Fruit fly (Drosophila melanogaster) whole organism, embryonic: ENCODE measurements around the gene Nct.

Experiments used
- Adf1 ChIP-seq: fragments of 200-800 bp; sonication (Bioruptor generic); IDR thresholded peaks from 2 replicates; pipeline ENCODE4 v1.3.6; 2022; ENCODE audit warnings: missing biosample characterization, missing genetic modification characterization
- Asciz ChIP-seq: fragments of 200-800 bp; sonication (Bioruptor generic); optimal IDR thresholded peaks from 2 replicates; lab custom pipeline; 2017; ENCODE audit warnings: missing biosample characterization, mild to moderate bottlenecking, missing genetic modification characterization, missing genetic modification reagents
- Atf-2 ChIP-seq: fragments of 200-800 bp; sonication (Bioruptor generic); optimal IDR thresholded peaks from 2 replicates; lab custom pipeline; 2016; ENCODE audit warnings: missing biosample characterization, missing genetic modification characterization
- Bgb ChIP-seq: fragments of 200-800 bp; sonication (Bioruptor generic); IDR thresholded peaks from 2 replicates; pipeline ENCODE4 v1.3.6; 2022; ENCODE audit warnings: missing biosample characterization, missing genetic modification characterization; ENCODE audit not compliant: partially characterized antibody
- CG10321 ChIP-seq: fragments of 200-800 bp; sonication (Bioruptor generic); IDR thresholded peaks from 2 replicates; pipeline ENCODE4 v1.3.6; 2022; ENCODE audit warnings: missing biosample characterization, missing genetic modification characterization
- CG14965 ChIP-seq: fragments of 200-800 bp; sonication (Bioruptor generic); optimal IDR thresholded peaks from 2 replicates; lab custom pipeline; 2016; ENCODE audit warnings: missing biosample characterization, missing genetic modification characterization, borderline replicate concordance
- CG1603 ChIP-seq: fragments of 200-800 bp; sonication (Bioruptor generic); optimal IDR thresholded peaks from 2 replicates; lab custom pipeline; 2019; ENCODE audit warnings: missing biosample characterization, mild to moderate bottlenecking, missing genetic modification characterization, moderate library complexity
- CG17802 ChIP-seq: fragments of 200-800 bp; sonication (Bioruptor generic); optimal IDR thresholded peaks from 2 replicates; lab custom pipeline; 2018; ENCODE audit warnings: missing biosample characterization, mild to moderate bottlenecking, missing genetic modification characterization, moderate library complexity
- CG18619 ChIP-seq: fragments of 200-800 bp; sonication (Bioruptor generic); optimal IDR thresholded peaks from 3 replicates; lab custom pipeline; 2017; ENCODE audit warnings: missing biosample characterization, mild to moderate bottlenecking, missing genetic modification characterization
- CG2199 ChIP-seq: fragments of 200-800 bp; sonication (Bioruptor generic); IDR thresholded peaks from 3 replicates; pipeline ENCODE4 v1.3.6; 2022; ENCODE audit warnings: missing biosample characterization, missing genetic modification characterization
- CG2712 ChIP-seq: fragments of 200-800 bp; optimal IDR thresholded peaks from 3 replicates; lab custom pipeline; 2019; ENCODE audit warnings: missing biosample characterization, mild to moderate bottlenecking, missing genetic modification characterization, moderate library complexity
- CG3407 ChIP-seq: fragments of 200-800 bp; sonication (Bioruptor generic); optimal IDR thresholded peaks from 2 replicates; lab custom pipeline; 2018; ENCODE audit warnings: missing biosample characterization, mild to moderate bottlenecking, missing genetic modification characterization
- CG4282 ChIP-seq: fragments of 200-800 bp; sonication (Bioruptor generic); optimal IDR thresholded peaks from 2 replicates; lab custom pipeline; 2016; ENCODE audit warnings: missing biosample characterization, missing genetic modification characterization
- CG4424 ChIP-seq: fragments of 200-800 bp; sonication (Bioruptor generic); optimal IDR thresholded peaks from 3 replicates; lab custom pipeline; 2016; ENCODE audit warnings: missing biosample characterization, missing genetic modification characterization
- CG4730 ChIP-seq: fragments of 200-800 bp; sonication (Bioruptor generic); IDR thresholded peaks from 2 replicates; pipeline ENCODE4 v1.3.6; 2022; ENCODE audit warnings: missing biosample characterization, missing genetic modification characterization
- CG4820 ChIP-seq: fragments of 200-800 bp; sonication (Bioruptor generic); optimal IDR thresholded peaks from 3 replicates; lab custom pipeline; 2016; ENCODE audit warnings: missing biosample characterization, missing genetic modification characterization
- CG5180 ChIP-seq: fragments of 200-800 bp; sonication (Bioruptor generic); optimal IDR thresholded peaks from 3 replicates; lab custom pipeline; 2017; ENCODE audit warnings: missing biosample characterization, missing genetic modification characterization, mild to moderate bottlenecking, moderate library complexity, missing genetic modification reagents
- CG7556 ChIP-seq: fragments of 200-800 bp; sonication (Bioruptor generic); optimal IDR thresholded peaks from 2 replicates; lab custom pipeline; 2017; ENCODE audit warnings: missing biosample characterization, mild to moderate bottlenecking, missing genetic modification characterization
- CG7786 ChIP-seq: fragments of 200-800 bp; sonication (Bioruptor generic); optimal IDR thresholded peaks from 2 replicates; lab custom pipeline; 2016; ENCODE audit warnings: missing biosample characterization, missing genetic modification characterization
- CG9797 ChIP-seq: fragments of 200-800 bp; sonication (Bioruptor generic); optimal IDR thresholded peaks from 3 replicates; lab custom pipeline; 2018; ENCODE audit warnings: missing biosample characterization, mild to moderate bottlenecking, missing genetic modification characterization
- Chrac-16 ChIP-seq: fragments of 200-800 bp; sonication (Bioruptor generic); optimal IDR thresholded peaks from 3 replicates; lab custom pipeline; 2016; ENCODE audit warnings: missing biosample characterization, missing genetic modification characterization
- CoRest ChIP-seq: fragments of 200-800 bp; sonication (Bioruptor generic); optimal IDR thresholded peaks from 3 replicates; lab custom pipeline; 2018; ENCODE audit warnings: missing biosample characterization, mild to moderate bottlenecking, missing genetic modification characterization, moderate library complexity
- Ets97D ChIP-seq: fragments of 200-800 bp; sonication (Bioruptor generic); optimal IDR thresholded peaks from 3 replicates; lab custom pipeline; 2016; ENCODE audit warnings: missing biosample characterization, missing genetic modification characterization
- Hr39 ChIP-seq: fragments of >200 bp; optimal IDR thresholded peaks from 2 replicates; lab custom pipeline; 2017
- Hr51 ChIP-seq, 2 experiments: fragments of 200-800 bp; sonication (Bioruptor generic); optimal IDR thresholded peaks; 2 replicates in 1 of 2; 3 replicates in 1 of 2; lab custom pipeline; 2016 to 2018; ENCODE audit warnings: missing biosample characterization in 2 of 2, missing genetic modification characterization in 2 of 2, mild to moderate bottlenecking in 1 of 2, moderate library complexity in 1 of 2
- Meics ChIP-seq: fragments of 200-800 bp; sonication (Bioruptor generic); optimal IDR thresholded peaks from 2 replicates; lab custom pipeline; 2017; ENCODE audit warnings: missing biosample characterization, mild to moderate bottlenecking, missing genetic modification characterization
- Optix ChIP-seq: fragments of 200-800 bp; sonication (Bioruptor generic); IDR thresholded peaks from 3 replicates; pipeline ENCODE4 v1.3.6; 2022; ENCODE audit warnings: missing biosample characterization, missing genetic modification characterization
- Stat92E ChIP-seq, 3 experiments: fragments of >200 bp in 2 of 3; fragments of 200-800 bp in 1 of 3; sonication (Bioruptor generic) in 1 of 3; optimal IDR thresholded peaks; 2 replicates each; lab custom pipeline; 2017 to 2019; ENCODE audit warnings: missing biosample characterization in 3 of 3, missing genetic modification characterization in 3 of 3, mild to moderate bottlenecking in 1 of 3, moderate library complexity in 1 of 3
- bab2 ChIP-seq: fragments of 200-800 bp; sonication (Bioruptor generic); optimal IDR thresholded peaks from 2 replicates; lab custom pipeline; 2016; ENCODE audit warnings: missing biosample characterization, missing genetic modification characterization
- bsh ChIP-seq, 2 experiments: fragments of 200-800 bp; sonication (Bioruptor generic); optimal IDR thresholded peaks; 2 replicates each; lab custom pipeline; 2017 to 2018; ENCODE audit warnings: mild to moderate bottlenecking in 2 of 2, missing biosample characterization in 2 of 2, missing genetic modification characterization in 2 of 2, moderate library complexity in 1 of 2
- cas ChIP-seq: fragments of 200-800 bp; sonication (Bioruptor generic); IDR thresholded peaks from 2 replicates; pipeline ENCODE4 v1.3.6; 2022; ENCODE audit warnings: missing biosample characterization, missing genetic modification characterization
- croc ChIP-seq: fragments of 200-800 bp; sonication (Bioruptor generic); conservative IDR thresholded peaks from 3 replicates; pipeline ENCODE4 v1.3.6; 2022; ENCODE audit warnings: missing biosample characterization, missing genetic modification characterization
- da ChIP-seq: fragments of 200-800 bp; sonication (Bioruptor generic); optimal IDR thresholded peaks from 2 replicates; lab custom pipeline; 2016; ENCODE audit warnings: missing biosample characterization, missing genetic modification characterization
- dysf ChIP-seq: fragments of 200-800 bp; sonication (Bioruptor generic); IDR thresholded peaks from 3 replicates; pipeline ENCODE4 v1.3.6; 2022; ENCODE audit warnings: missing biosample characterization, missing genetic modification characterization
- eyg ChIP-seq: fragments of 200-800 bp; sonication (Bioruptor generic); optimal IDR thresholded peaks from 3 replicates; lab custom pipeline; 2016; ENCODE audit warnings: missing biosample characterization, missing genetic modification characterization
- fd102C ChIP-seq: fragments of 200-800 bp; sonication (Bioruptor generic); optimal IDR thresholded peaks from 2 replicates; lab custom pipeline; 2018; ENCODE audit warnings: missing biosample characterization, mild to moderate bottlenecking, missing genetic modification characterization, moderate library complexity
- fd3F ChIP-seq: fragments of 200-800 bp; sonication (Bioruptor generic); optimal IDR thresholded peaks from 2 replicates; lab custom pipeline; 2018; ENCODE audit warnings: missing biosample characterization, mild to moderate bottlenecking, missing genetic modification characterization, moderate library complexity
- fd96Cb ChIP-seq: fragments of 200-800 bp; sonication (Bioruptor generic); optimal IDR thresholded peaks from 2 replicates; lab custom pipeline; 2018; ENCODE audit warnings: missing biosample characterization, mild to moderate bottlenecking, missing genetic modification characterization, moderate library complexity
- hbn ChIP-seq: fragments of 200-800 bp; sonication (Bioruptor generic); IDR thresholded peaks from 2 replicates; pipeline ENCODE4 v1.3.6; 2022; ENCODE audit warnings: missing biosample characterization, missing genetic modification characterization; ENCODE audit not compliant: partially characterized antibody
- hth ChIP-seq: fragments of >200 bp; optimal IDR thresholded peaks from 2 replicates; lab custom pipeline; 2017; ENCODE audit warnings: inconsistent platforms
- luna ChIP-seq: fragments of 200-800 bp; sonication (Bioruptor generic); optimal IDR thresholded peaks from 2 replicates; lab custom pipeline; 2016; ENCODE audit warnings: missing biosample characterization, missing genetic modification characterization
- mld ChIP-seq: fragments of 200-800 bp; sonication (Bioruptor generic); IDR thresholded peaks from 3 replicates; pipeline ENCODE4 v1.3.6; 2022; ENCODE audit warnings: missing biosample characterization, missing genetic modification characterization; ENCODE audit not compliant: partially characterized antibody
- pho ChIP-seq: fragments of 200-800 bp; sonication (Bioruptor generic); optimal IDR thresholded peaks from 2 replicates; lab custom pipeline; 2016; ENCODE audit warnings: missing biosample characterization, missing genetic modification characterization
- pzg ChIP-seq: fragments of 200-800 bp; sonication (Bioruptor generic); optimal IDR thresholded peaks from 3 replicates; lab custom pipeline; 2018; ENCODE audit warnings: missing biosample characterization, mild to moderate bottlenecking, missing genetic modification characterization, moderate library complexity
- rib ChIP-seq: fragments of 200-800 bp; sonication (Bioruptor generic); IDR thresholded peaks from 2 replicates; pipeline ENCODE4 v1.3.6; 2022; ENCODE audit warnings: missing biosample characterization, missing genetic modification characterization
- sim ChIP-seq: fragments of 200-800 bp; sonication (Bioruptor generic); IDR thresholded peaks from 2 replicates; pipeline ENCODE4 v1.3.6; 2022; ENCODE audit warnings: missing biosample characterization, missing genetic modification characterization
- unpg ChIP-seq: fragments of 200-800 bp; sonication (Bioruptor generic); optimal IDR thresholded peaks from 3 replicates; lab custom pipeline; 2018; ENCODE audit warnings: missing biosample characterization, mild to moderate bottlenecking, missing genetic modification characterization, moderate library complexity
- usp ChIP-seq: fragments of >200 bp; optimal IDR thresholded peaks from 2 replicates; lab custom pipeline; 2017; ENCODE audit warnings: missing biosample characterization, missing genetic modification characterization
- wdn ChIP-seq: fragments of 200-800 bp; sonication (Bioruptor generic); IDR thresholded peaks from 2 replicates; pipeline ENCODE4 v1.3.6; 2022; ENCODE audit warnings: missing biosample characterization, missing genetic modification characterization
- zen2 ChIP-seq: fragments of 200-800 bp; sonication (Bioruptor generic); IDR thresholded peaks from 3 replicates; pipeline ENCODE4 v1.3.6; 2022; ENCODE audit warnings: missing biosample characterization, missing genetic modification characterization; ENCODE audit not compliant: partially characterized antibody

The Nct gene

DNA sequence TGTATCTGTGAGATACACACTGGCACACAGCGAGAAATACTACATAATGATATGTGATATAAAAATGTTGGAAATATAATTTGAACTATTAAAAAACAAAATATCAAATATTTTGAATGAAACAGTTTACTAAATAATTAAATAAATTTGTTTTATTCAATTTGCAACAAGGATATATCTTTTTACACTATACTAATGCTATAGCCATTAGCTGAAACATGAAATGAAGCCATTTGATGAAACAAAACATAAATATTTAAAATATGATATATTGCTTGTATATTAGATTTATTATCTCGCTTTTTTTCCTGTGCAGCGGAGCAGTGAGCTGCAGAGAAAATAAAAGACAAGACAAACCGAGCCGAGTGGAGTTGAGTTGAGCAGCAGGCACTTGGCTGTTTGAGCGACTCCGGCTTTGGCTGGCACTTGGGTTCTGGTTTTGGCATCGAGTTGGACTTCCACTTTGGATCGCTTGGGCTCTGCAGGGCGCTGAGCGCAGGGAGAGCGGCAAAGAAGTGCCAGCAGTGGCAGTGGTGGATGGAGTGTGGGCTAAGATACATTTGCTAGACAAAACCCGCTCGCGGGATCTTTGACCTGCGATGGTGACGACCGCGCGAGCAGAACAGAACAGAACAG is 42.0 kb downstream of the Nct start (continued):
- TF ChIP-seq CG10321 (GFP tag; lab: Robert Waterston, UW) (peak; percentile 16; the same call in 1 of the 2 replicates), CG7786 (GFP tag; lab: Kevin White, UChicago) (no peak), CG14965 (no peak), pho (GFP tag; lab: Kevin White, UChicago) (no peak), CG3407 (peak; percentile 53), croc (peak; percentile 74), CG2199 (GFP tag; lab: Robert Waterston, UW) (no peak), fd3F (GFP tag; lab: Kevin White, UChicago) (peak; percentile 45), CG18619 (GFP tag; lab: Kevin White, UChicago) (peak; percentile 67), fd96Cb (tag; lab: Kevin White, UChicago) (peak; percentile 88), rib (GFP tag; lab: Robert Waterston, UW) (no peak), bab2 (GFP tag; lab: Kevin White, UChicago) (no peak), Meics (GFP tag; lab: Kevin White, UChicago) (peak; percentile 82), CG5180 (GFP tag; lab: Kevin White, UChicago) (peak; percentile 59), Stat92E (GFP tag; optimal IDR thresholded peaks at IDR 0.05; lab: Kevin White, UChicago) (peak in 1 of 3 experiments; percentile 38), Ets97D (no peak), hth (no peak), CG7556 (peak; percentile 91), CG2712 (tag; lab: Kevin White, UChicago) (peak; percentile 95), fd102C (GFP tag; lab: Kevin White, UChicago) (no peak), cas (GFP tag; lab: Robert Waterston, UW) (no peak), CG9797 (GFP tag; lab: Kevin White, UChicago) (no peak), Hr51 (GFP tag; optimal IDR thresholded peaks at IDR 0.05; lab: Kevin White, UChicago) (peak in 1 of 2 experiments; percentile 86), CG1603 (tag; lab: Kevin White, UChicago) (no peak), Bgb (GFP tag; lab: Robert Waterston, UW) (no peak), Asciz (GFP tag; lab: Kevin White, UChicago) (peak; percentile 80), Chrac-16 (peak; percentile 49), CG17802 (tag; lab: Kevin White, UChicago) (no peak), hbn (GFP tag; lab: Robert Waterston, UW) (no peak), CG4424 (GFP tag; lab: Kevin White, UChicago) (peak; percentile 76), CoRest (tag; lab: Kevin White, UChicago) (peak; percentile 91), CG4820 (GFP tag; lab: Kevin White, UChicago) (peak; percentile 58), usp (GFP tag; lab: Kevin White, UChicago) (no peak), eyg (GFP tag; lab: Kevin White, UChicago) (no peak), CG4282 (GFP tag; lab: Kevin White, UChicago) (no peak), CG4730 (peak; percentile 64), pzg (no peak), Adf1 (no peak), da (GFP tag; lab: Kevin White, UChicago) (no peak), wdn (GFP tag; lab: Robert Waterston, UW) (no peak), Atf-2 (GFP tag; lab: Kevin White, UChicago) (no peak), sim (no peak), luna (no peak), Hr39 (lab: Kevin White, UChicago) (no peak), bsh (GFP tag; optimal IDR thresholded peaks at IDR 0.05; lab: Kevin White, UChicago) (peak; percentile 18 to 80), mld (no peak), zen2 (GFP tag; lab: Robert Waterston, UW) (no peak), dysf (peak; percentile 84), unpg (peak; percentile 85), Optix (GFP tag; lab: Robert Waterston, UW) (no peak)
